Worm (Caenorhabditis elegans): ENCODE data around the gene srh-301.

DNA sequence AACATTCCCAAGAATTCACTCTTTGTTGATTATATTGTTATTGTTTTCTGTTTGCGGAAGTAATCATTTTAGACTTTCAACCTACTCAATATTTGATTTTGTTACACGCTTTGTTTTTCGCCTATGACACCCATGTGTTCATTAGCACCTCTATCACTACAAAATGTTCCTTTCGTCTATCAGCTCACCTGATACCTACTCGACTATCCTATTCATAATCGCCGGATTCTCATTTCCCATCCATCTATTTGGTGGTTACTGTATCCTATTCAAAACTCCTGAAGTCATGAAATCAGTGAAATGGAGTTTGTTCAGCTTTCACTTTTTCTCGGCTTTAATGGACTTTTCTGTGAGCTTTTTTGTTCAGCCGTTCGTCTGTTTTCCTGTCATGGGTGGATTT, 19.4 kb upstream of the srh-301 start, which contains the start of gene srh-291:
- TF ChIP-seq pes-1 (GFP tag; IDR thresholded peaks at IDR 0.05), result no peak
- no peak for TF ChIP-seq ets-7 (tag; optimal IDR thresholded peaks at IDR 0.05)
- TF ChIP-seq tbx-11 (GFP tag; IDR thresholded peaks at IDR 0.05), result no peak
- no peak for TF ChIP-seq hmg-4 (GFP tag; optimal IDR thresholded peaks at IDR 0.05)
- TF ChIP-seq ama-1 (optimal IDR thresholded peaks at IDR 0.05), result no peak
- no peak for TF ChIP-seq ceh-36 (tag; optimal IDR thresholded peaks at IDR 0.05)

Measured in whole organism, early embryonic.